Worm (Caenorhabditis elegans): Measurements from ENCODE around the gene ptr-1.

ptr-1 gene

DNA sequence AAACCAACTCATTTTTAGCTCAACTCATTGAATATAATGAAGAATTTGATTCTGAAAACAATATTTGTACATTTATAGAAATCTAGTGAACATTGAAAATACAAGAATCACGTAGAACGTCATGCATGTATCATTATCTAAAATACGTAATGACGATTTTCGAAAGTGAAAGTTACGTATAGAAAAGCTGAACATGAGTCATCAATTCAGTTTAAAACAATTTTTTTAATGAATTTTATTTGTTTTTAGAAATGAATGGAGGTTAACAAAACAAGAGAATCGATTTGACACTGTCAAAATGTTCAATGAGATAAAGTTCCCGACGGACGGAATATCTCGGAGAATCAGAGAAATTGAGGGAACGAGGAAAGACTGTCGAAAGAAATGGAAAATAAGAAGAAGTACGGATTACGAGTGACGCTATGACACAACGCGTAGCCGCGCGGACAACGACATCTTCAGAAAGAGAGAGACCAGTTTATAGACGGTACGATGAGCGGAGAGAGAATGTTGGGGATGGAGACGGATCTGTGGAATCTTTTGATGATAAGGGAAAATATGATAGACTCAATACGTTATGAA is at the start of gene ptr-1:
ptr-1 (minus strand) TSS at position 51 of the 582 bp plus-strand sequence.
- TF ChIP-seq elt-2 (tag; optimal IDR thresholded peaks at IDR 0.05), result no peak
- TF ChIP-seq unc-3 (GFP tag; conservative IDR thresholded peaks at IDR 0.05), result no peak
- no peak for TF ChIP-seq unc-3 (tag; optimal IDR thresholded peaks at IDR 0.05)
- TF ChIP-seq sdc-2 (tag; optimal IDR thresholded peaks at IDR 0.05), result no peak
- no peak for TF ChIP-seq ceh-6 (GFP tag; optimal IDR thresholded peaks at IDR 0.05)
- TF ChIP-seq syd-9 (tag; optimal IDR thresholded peaks at IDR 0.05), result no peak
- TF ChIP-seq npax-4 (tag; optimal IDR thresholded peaks at IDR 0.05), result no peak
- no peak for TF ChIP-seq rnt-1 (tag; optimal IDR thresholded peaks at IDR 0.05)
- no peak for TF ChIP-seq C08G9.2 (tag; optimal IDR thresholded peaks at IDR 0.05)
- TF ChIP-seq hlh-15 (tag; optimal IDR thresholded peaks at IDR 0.05), result no peak
- TF ChIP-seq ztf-16 (tag; optimal IDR thresholded peaks at IDR 0.05), result no peak
- TF ChIP-seq ahr-1 (tag; optimal IDR thresholded peaks at IDR 0.05), result no peak
- no peak for TF ChIP-seq mec-3 (tag; optimal IDR thresholded peaks at IDR 0.05; ENCODE audit: borderline replicate concordance)
- TF ChIP-seq ceh-2 (tag; optimal IDR thresholded peaks at IDR 0.05), result no peak

DNA sequence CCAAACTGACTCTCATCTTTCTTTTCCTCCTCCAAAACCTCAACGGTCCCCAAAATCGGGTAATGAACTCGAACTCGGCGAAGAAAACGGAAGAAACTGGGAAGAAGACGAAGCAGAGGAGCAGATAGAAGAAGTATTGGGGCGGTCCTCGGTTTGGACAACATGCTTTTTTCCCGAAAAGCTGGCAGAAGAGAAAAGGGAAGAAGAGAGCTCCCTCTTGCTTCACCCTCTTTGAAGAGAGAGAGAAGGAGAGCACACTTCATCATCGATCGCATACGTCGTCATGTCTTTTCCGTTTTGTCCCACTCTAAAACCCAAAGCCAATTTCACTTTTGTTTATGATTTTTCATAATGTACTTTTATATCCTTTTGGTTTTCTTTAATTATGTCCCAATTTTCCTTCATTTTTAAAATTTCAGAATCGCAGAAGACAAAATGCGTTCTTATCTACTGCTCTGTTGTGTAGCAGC is 44.2 kb upstream of the ptr-1 start, which contains the start of gene F07C3.2:
F07C3.2 (plus strand) TSS at position 420 of the 470 bp plus-strand sequence.
- no peak for TF ChIP-seq eyg-1 (tag; optimal IDR thresholded peaks at IDR 0.05)
- no peak for TF ChIP-seq npax-4 (tag; optimal IDR thresholded peaks at IDR 0.05)
- TF ChIP-seq ets-4 (tag; optimal IDR thresholded peaks at IDR 0.05), result no peak
- peak; percentile 30 for TF ChIP-seq ceh-48 (tag; optimal IDR thresholded peaks at IDR 0.05)
- no peak for TF ChIP-seq gmeb-2 (tag; optimal IDR thresholded peaks at IDR 0.05)
- TF ChIP-seq T23F11.4 (GFP tag; optimal IDR thresholded peaks at IDR 0.05), result no peak
- TF ChIP-seq pag-3 (tag; optimal IDR thresholded peaks at IDR 0.05; ENCODE audit: borderline replicate concordance), result no peak
- no peak for TF ChIP-seq elt-2 (tag; optimal IDR thresholded peaks at IDR 0.05)
- no peak for TF ChIP-seq ceh-6 (GFP tag; optimal IDR thresholded peaks at IDR 0.05)
- TF ChIP-seq unc-42 (tag; optimal IDR thresholded peaks at IDR 0.05), result peak; percentile 61
- TF ChIP-seq C08G9.2 (tag; optimal IDR thresholded peaks at IDR 0.05), result no peak
- TF ChIP-seq syd-9 (tag; optimal IDR thresholded peaks at IDR 0.05), result no peak
- no peak for TF ChIP-seq pqm-1 (tag; optimal IDR thresholded peaks at IDR 0.05)
- no peak for TF ChIP-seq unc-86 (tag; optimal IDR thresholded peaks at IDR 0.05)
- TF ChIP-seq ceh-31 (tag; optimal IDR thresholded peaks at IDR 0.05), result peak; percentile 56
- TF ChIP-seq hlh-15 (tag; optimal IDR thresholded peaks at IDR 0.05), result no peak
- no peak for TF ChIP-seq C38D4.7 (GFP tag; optimal IDR thresholded peaks at IDR 0.05)
- no peak for TF ChIP-seq ama-1 (optimal IDR thresholded peaks at IDR 0.05)

DNA sequence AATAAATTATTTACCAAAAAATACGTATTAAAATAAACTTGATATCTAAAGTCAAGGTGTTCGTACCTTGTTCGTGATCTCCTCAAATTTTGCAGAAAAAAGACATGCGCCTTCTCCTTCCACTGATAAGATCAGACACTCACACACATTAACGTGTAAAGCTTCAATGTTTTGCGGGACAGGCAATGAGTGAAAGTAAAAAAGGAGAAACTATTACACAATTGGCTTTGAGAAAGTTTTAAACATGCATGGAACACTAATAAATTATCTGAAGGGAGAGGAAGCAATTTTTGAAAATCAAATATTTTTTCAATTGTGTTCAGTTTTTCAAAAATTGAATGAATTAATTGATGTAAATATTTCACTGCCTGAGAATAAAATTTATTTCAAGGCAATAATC is 43.5 kb upstream of the ptr-1 start:
- TF ChIP-seq gmeb-2 (tag; optimal IDR thresholded peaks at IDR 0.05) (no peak), pha-2 (tag; optimal IDR thresholded peaks at IDR 0.05) (no peak), odd-2 (tag; optimal IDR thresholded peaks at IDR 0.05) (no peak), ceh-48 (tag; optimal IDR thresholded peaks at IDR 0.05) (no peak), dve-1 (tag; optimal IDR thresholded peaks at IDR 0.05) (no peak), ztf-16 (tag; optimal IDR thresholded peaks at IDR 0.05) (no peak), Y22D7AL.16 (tag; optimal IDR thresholded peaks at IDR 0.05) (no peak), ceh-30 (tag; optimal IDR thresholded peaks at IDR 0.05) (no peak)

DNA sequence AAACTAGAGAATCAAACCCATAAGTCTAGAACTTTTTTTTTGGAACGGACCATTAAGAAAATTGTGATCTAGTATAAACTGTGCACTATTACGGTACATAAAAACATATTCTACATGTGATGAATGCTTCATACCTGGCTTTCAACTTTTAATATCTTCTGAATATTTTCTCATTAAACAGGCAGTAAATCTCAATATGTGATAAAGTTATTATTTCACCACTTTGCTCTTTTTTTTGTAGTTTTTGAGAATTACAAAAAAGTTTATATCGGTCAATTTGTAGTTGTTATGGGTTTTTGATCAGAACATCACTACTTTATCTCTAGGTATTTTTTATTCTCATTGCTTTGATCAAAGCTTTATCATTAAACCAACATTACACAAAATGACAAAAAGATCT is 42.9 kb upstream of the ptr-1 start:
- TF ChIP-seq hlh-15 (tag; optimal IDR thresholded peaks at IDR 0.05) (no peak), K02D7.2 (tag; optimal IDR thresholded peaks at IDR 0.05) (no peak), pha-4 (tag; optimal IDR thresholded peaks at IDR 0.05) (no peak), npax-4 (tag; optimal IDR thresholded peaks at IDR 0.05) (no peak), ceh-18 (tag; optimal IDR thresholded peaks at IDR 0.05) (no peak)

DNA sequence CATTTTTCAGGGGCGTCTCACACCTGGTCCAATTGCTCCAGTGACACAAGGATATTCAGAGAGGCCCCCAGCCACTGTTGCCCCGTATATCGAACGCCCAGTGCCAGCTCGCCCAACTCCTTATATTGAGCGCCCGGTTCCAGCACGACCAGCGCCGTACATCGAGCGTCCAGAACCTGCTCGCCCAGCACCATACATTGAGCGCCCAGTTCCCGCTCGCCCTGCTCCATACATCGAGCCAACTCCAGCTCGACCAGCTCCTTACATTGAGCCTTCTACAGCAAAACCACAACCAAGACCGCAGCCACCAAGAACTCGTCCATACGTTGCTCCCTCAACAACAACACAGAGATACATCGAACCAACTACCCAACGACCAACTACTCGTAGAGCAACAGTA is 41.3 kb upstream of the ptr-1 start:
- TF ChIP-seq tbx-7 (tag; optimal IDR thresholded peaks at IDR 0.05), result no peak
- no peak for TF ChIP-seq F13H6.1 (tag; optimal IDR thresholded peaks at IDR 0.05)
- TF ChIP-seq zip-5 (tag; optimal IDR thresholded peaks at IDR 0.05), result no peak
- TF ChIP-seq odd-2 (tag; optimal IDR thresholded peaks at IDR 0.05), result no peak
- no peak for TF ChIP-seq ceh-48 (tag; optimal IDR thresholded peaks at IDR 0.05)
- no peak for TF ChIP-seq sdc-2 (tag; optimal IDR thresholded peaks at IDR 0.05)
- no peak for TF ChIP-seq elt-4 (tag; optimal IDR thresholded peaks at IDR 0.05)
- TF ChIP-seq unc-3 (GFP tag; conservative IDR thresholded peaks at IDR 0.05), result no peak
- TF ChIP-seq unc-3 (tag; optimal IDR thresholded peaks at IDR 0.05), result no peak
- no peak for TF ChIP-seq lin-11 (tag; optimal IDR thresholded peaks at IDR 0.05)
- no peak for TF ChIP-seq ceh-31 (tag; optimal IDR thresholded peaks at IDR 0.05)
